Fruit fly (Drosophila melanogaster): ENCODE data around the gene Girdin.

DNA sequence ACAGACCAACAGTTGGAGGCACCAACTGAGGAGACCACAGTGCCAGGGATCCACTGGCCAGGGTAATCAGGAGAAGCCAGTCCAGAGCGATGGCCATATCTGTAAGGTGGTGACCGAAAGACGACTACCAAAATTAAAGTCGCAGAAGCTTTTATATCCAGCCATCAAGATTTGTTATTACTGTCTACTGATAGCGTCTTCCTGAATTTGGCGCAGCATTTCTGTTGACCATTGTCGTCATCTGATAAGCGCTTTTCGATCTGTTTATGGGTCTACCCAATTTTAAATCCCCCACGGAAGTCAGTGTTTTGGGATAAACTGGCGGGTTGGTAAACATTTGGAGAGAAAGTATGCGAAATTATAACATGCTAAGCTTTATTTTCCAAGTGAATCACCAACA lies 6.3 kb upstream of the Girdin start, which contains the start of gene CG14963:
- TF ChIP-seq HLH106 (tag; optimal IDR thresholded peaks at IDR 0.05) (no peak), Sp1 (GFP tag; optimal IDR thresholded peaks at IDR 0.05) (no peak), Mio (GFP tag; optimal IDR thresholded peaks at IDR 0.05) (no peak), Hr78 (GFP tag; optimal IDR thresholded peaks at IDR 0.05) (no peak), ey (GFP tag; optimal IDR thresholded peaks at IDR 0.05) (no peak), Hr83 (GFP tag; optimal IDR thresholded peaks at IDR 0.05; ENCODE audit: poor library complexity, severe bottlenecking) (no peak), CG9705 (GFP tag; optimal IDR thresholded peaks at IDR 0.05) (no peak), CG32264 (GFP tag; optimal IDR thresholded peaks at IDR 0.05) (no peak)
